Fruit fly (Drosophila melanogaster): ENCODE measurements around the gene Hsc70-4.
A peak's percentile ranks its signal among the peaks of the same experiment; 100 is the strongest.

The Hsc70-4 gene

DNA sequence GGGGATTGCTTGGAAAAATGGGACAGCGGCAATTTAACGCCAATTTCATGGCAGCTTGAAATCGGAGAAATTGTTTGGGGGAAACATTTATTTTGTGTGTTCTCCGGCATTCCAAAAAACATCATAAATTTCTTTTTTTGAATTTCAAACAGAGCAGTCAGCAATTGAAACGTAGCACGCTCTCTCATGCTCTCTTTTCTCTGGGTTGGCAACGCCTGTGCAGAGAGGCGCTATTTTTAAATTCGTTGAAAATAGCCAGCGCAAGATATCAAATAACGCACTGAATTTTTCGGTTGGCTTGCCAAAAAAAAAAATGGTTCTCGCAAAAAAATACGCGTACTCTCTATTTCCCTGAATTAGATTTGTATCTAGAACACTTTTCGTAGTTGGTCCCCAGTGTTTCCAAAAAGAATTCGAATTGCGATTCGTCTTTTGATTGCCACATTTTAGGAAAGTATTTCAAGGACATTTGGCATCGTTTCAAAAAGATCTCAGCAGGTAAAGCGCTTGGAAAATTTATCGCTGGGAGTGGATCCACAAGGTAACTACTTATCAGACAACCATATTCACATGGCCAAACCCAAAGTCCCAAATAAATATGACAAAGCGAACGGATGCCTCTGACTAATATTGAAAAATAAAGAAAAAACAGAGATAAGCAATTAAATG lies 43.7 kb downstream of the Hsc70-4 start (continued):
- TF ChIP-seq pb (GFP tag; optimal IDR thresholded peaks at IDR 0.05): no peak
- peak; percentile 21 for TF ChIP-seq CG11504 (tag; optimal IDR thresholded peaks at IDR 0.05)
- peak in 1 of 2 experiments; percentile 64 for TF ChIP-seq eve (GFP tag; optimal IDR thresholded peaks at IDR 0.05)
- TF ChIP-seq Abd-B (GFP tag; optimal IDR thresholded peaks at IDR 0.05): peak; percentile 38
- TF ChIP-seq CG12299 (tag; optimal IDR thresholded peaks at IDR 0.05): no peak
- no peak for TF ChIP-seq CG8478 (optimal IDR thresholded peaks at IDR 0.05)
- TF ChIP-seq Dp (GFP tag; optimal IDR thresholded peaks at IDR 0.05): peak; percentile 96
- no peak for TF ChIP-seq pita (GFP tag; optimal IDR thresholded peaks at IDR 0.05)
- peak; percentile 71 for TF ChIP-seq Myb (GFP tag; optimal IDR thresholded peaks at IDR 0.05)
- TF ChIP-seq sens (GFP tag): peak; percentile 61
- TF ChIP-seq Hand (GFP tag; optimal IDR thresholded peaks at IDR 0.05): peak; percentile 25
- no peak for TF ChIP-seq cwo (GFP tag; optimal IDR thresholded peaks at IDR 0.05)
- peak; percentile 32 for TF ChIP-seq phol (tag; optimal IDR thresholded peaks at IDR 0.05)
- peak; percentile 41 for TF ChIP-seq Lhr (GFP tag; optimal IDR thresholded peaks at IDR 0.05)
- TF ChIP-seq chif (GFP tag; optimal IDR thresholded peaks at IDR 0.05): no peak

DNA sequence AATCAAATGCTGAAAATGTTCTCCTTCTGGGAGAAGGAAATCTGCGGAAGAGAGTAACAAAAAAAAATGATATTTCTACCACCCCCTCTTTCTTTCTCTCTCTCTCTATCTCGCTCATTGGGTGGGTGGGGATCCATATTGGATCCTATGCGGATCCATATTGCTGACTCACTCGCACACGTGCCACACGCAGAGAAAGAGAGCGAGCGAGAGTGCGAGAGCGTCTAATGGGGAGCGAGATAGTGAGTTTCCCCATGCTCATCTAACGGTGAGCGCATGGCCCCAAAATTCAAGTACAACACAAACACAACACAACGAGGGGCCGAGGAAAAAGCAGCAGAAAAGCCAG lies 44.2 kb downstream of the Hsc70-4 start:
- TF ChIP-seq CG2678 (tag; optimal IDR thresholded peaks at IDR 0.05): peak; percentile 7
- no peak for TF ChIP-seq Blimp-1 (GFP tag; optimal IDR thresholded peaks at IDR 0.05)
- TF ChIP-seq gcm (GFP tag; optimal IDR thresholded peaks at IDR 0.05): peak; percentile 30
- peak; percentile 82 for TF ChIP-seq sqz (GFP tag; optimal IDR thresholded peaks at IDR 0.05)
- TF ChIP-seq ato (GFP tag; IDR thresholded peaks at IDR 0.05; ENCODE audit: partially characterized antibody): no peak
- no peak for TF ChIP-seq jigr1 (GFP tag; IDR thresholded peaks at IDR 0.05)
- no peak for TF ChIP-seq CG14965 (GFP tag; optimal IDR thresholded peaks at IDR 0.05; ENCODE audit: borderline replicate concordance)
- no peak for TF ChIP-seq Xrp1 (GFP tag; IDR thresholded peaks at IDR 0.05)
- peak; percentile 64 for TF ChIP-seq CG34376 (GFP tag; optimal IDR thresholded peaks at IDR 0.05)
- peak; percentile 24 for TF ChIP-seq CG3163 (GFP tag; optimal IDR thresholded peaks at IDR 0.05)
- peak; percentile 88 to 92 for TF ChIP-seq Trl (optimal IDR thresholded peaks at IDR 0.05)
- TF ChIP-seq Trl (GFP tag; optimal IDR thresholded peaks at IDR 0.05): peak; percentile 38
- peak; percentile 9 for TF ChIP-seq CG7987 (GFP tag; optimal IDR thresholded peaks at IDR 0.05)
- peak; percentile 1 for TF ChIP-seq CG4707 (GFP tag; optimal IDR thresholded peaks at IDR 0.05)
- no peak for TF ChIP-seq CG12744 (GFP tag; optimal IDR thresholded peaks at IDR 0.05)
- TF ChIP-seq CG17829 (tag; optimal IDR thresholded peaks at IDR 0.05): no peak
- no peak for TF ChIP-seq tx (GFP tag; optimal IDR thresholded peaks at IDR 0.05)
- no peak for TF ChIP-seq sd (tag; optimal IDR thresholded peaks at IDR 0.05)
- TF ChIP-seq hbn (GFP tag; IDR thresholded peaks at IDR 0.05; ENCODE audit: partially characterized antibody): no peak
- TF ChIP-seq CG2120 (GFP tag; optimal IDR thresholded peaks at IDR 0.05): no peak
- no peak for TF ChIP-seq gfzf (GFP tag; optimal IDR thresholded peaks at IDR 0.05)
- TF ChIP-seq Dip2 (GFP tag; IDR thresholded peaks at IDR 0.05): no peak
- no peak for TF ChIP-seq sna (GFP tag; IDR thresholded peaks at IDR 0.05; ENCODE audit: partially characterized antibody)
- no peak for TF ChIP-seq jing (GFP tag; optimal IDR thresholded peaks at IDR 0.05)
- no peak for TF ChIP-seq pfk (GFP tag; optimal IDR thresholded peaks at IDR 0.05)
- no peak for TF ChIP-seq Ravus (GFP tag; IDR thresholded peaks at IDR 0.05)
- TF ChIP-seq Ets65A (GFP tag): no peak
- no peak for TF ChIP-seq CG6175 (GFP tag; IDR thresholded peaks at IDR 0.05)
- no peak for TF ChIP-seq CG17361 (GFP tag; IDR thresholded peaks at IDR 0.05)
- no peak for TF ChIP-seq CG11085 (GFP tag; IDR thresholded peaks at IDR 0.05)
- no peak for TF ChIP-seq CG1602 (GFP tag; optimal IDR thresholded peaks at IDR 0.05)
- TF ChIP-seq oc (tag; optimal IDR thresholded peaks at IDR 0.05): no peak
- TF ChIP-seq onecut (GFP tag; IDR thresholded peaks at IDR 0.05): peak; percentile 11; the same call in 1 of the 2 replicates
- no peak for TF ChIP-seq Dek (tag; optimal IDR thresholded peaks at IDR 0.05)
- no peak for TF ChIP-seq trem (tag; optimal IDR thresholded peaks at IDR 0.05)
